Worm (Caenorhabditis elegans) whole organism, L1 larva: Measurements from ENCODE around the gene myrf-2.

Source experiments
- F16B12.6 ChIP-seq: fragments of 150-350 bp; optimal IDR thresholded peaks from 2 replicates; lab custom pipeline; 2014; ENCODE audit warnings: missing biosample characterization, missing genetic modification characterization
- Y116A8C.19 ChIP-seq: sonication (generic microtip); optimal IDR thresholded peaks from 2 replicates; lab custom pipeline; 2016; ENCODE audit warnings: missing compliant biosample characterization, missing genetic modification characterization, borderline replicate concordance
- aly-2 ChIP-seq: fragments of 150-350 bp; optimal IDR thresholded peaks from 2 replicates; lab custom pipeline; 2014; ENCODE audit warnings: missing biosample characterization, missing genetic modification characterization
- blmp-1 ChIP-seq: fragments of 150-350 bp; optimal IDR thresholded peaks from 2 replicates; lab custom pipeline; 2014; ENCODE audit warnings: missing biosample characterization, missing genetic modification characterization
- ceh-88 ChIP-seq: fragments of 200-800 bp; sonication (Bioruptor generic); IDR thresholded peaks from 2 replicates; pipeline ENCODE4 v1.3.6; 2022; ENCODE audit warnings: missing genetic modification characterization, missing compliant biosample characterization
- ces-1 ChIP-seq: fragments of 150-350 bp; optimal IDR thresholded peaks from 2 replicates; lab custom pipeline; 2014; ENCODE audit warnings: missing biosample characterization, missing genetic modification reagents, missing genetic modification characterization
- dpl-1 ChIP-seq, 3 experiments: fragments of 150-350 bp in 2 of 3; sonication (generic microtip) in 1 of 3; optimal IDR thresholded peaks; 2 replicates each; lab custom pipeline; 2014 to 2017; ENCODE audit warnings: missing biosample characterization in 3 of 3, missing genetic modification characterization in 3 of 3, missing genetic modification reagents in 3 of 3
- efl-1 ChIP-seq, 4 experiments: fragments of 150-350 bp; optimal IDR thresholded peaks in 3 of 4; peaks in 1 of 4; 1 replicate in 1 of 4; 2 replicates in 3 of 4; lab custom pipeline; 2014; ENCODE audit warnings: missing biosample characterization in 2 of 4, missing genetic modification characterization in 2 of 4, missing genetic modification reagents in 2 of 4
- egl-27 ChIP-seq, 2 experiments: fragments of 150-350 bp in 1 of 2; sonication (generic microtip); optimal IDR thresholded peaks; 3 replicates each; lab custom pipeline; 2017 to 2018; ENCODE audit warnings: missing biosample characterization in 2 of 2, missing genetic modification characterization in 2 of 2, missing genetic modification reagents in 2 of 2
- elt-2 ChIP-seq: sonication (generic microtip); optimal IDR thresholded peaks from 2 replicates; lab custom pipeline; 2016; ENCODE audit warnings: missing genetic modification characterization, mild to moderate bottlenecking, inconsistent platforms, missing compliant biosample characterization, missing genetic modification reagents
- elt-3 ChIP-seq, 6 experiments: fragments of 150-350 bp in 1 of 6; sonication (generic microtip); optimal IDR thresholded peaks; 2 replicates each; lab custom pipeline; 2017 to 2018; ENCODE audit warnings: missing biosample characterization in 6 of 6, missing genetic modification characterization in 6 of 6, inconsistent platforms in 1 of 6
- fkh-10 ChIP-seq: sonication (generic microtip); optimal IDR thresholded peaks from 2 replicates; lab custom pipeline; 2017; ENCODE audit warnings: missing biosample characterization, missing genetic modification reagents, missing genetic modification characterization
- fkh-8 ChIP-seq: sonication (generic microtip); optimal IDR thresholded peaks from 2 replicates; lab custom pipeline; 2016; ENCODE audit warnings: mild to moderate bottlenecking, missing genetic modification characterization, missing compliant biosample characterization
- grh-1 ChIP-seq: fragments of 200-800 bp; sonication (Bioruptor generic); IDR thresholded peaks from 2 replicates; pipeline ENCODE4 v1.3.6; 2022; ENCODE audit warnings: missing genetic modification reagents, missing genetic modification characterization, missing compliant biosample characterization
- hpl-2 ChIP-seq: fragments of 150-350 bp; optimal IDR thresholded peaks from 2 replicates; lab custom pipeline; 2014; ENCODE audit warnings: missing biosample characterization, missing genetic modification reagents, missing genetic modification characterization
- irx-1 ChIP-seq: sonication (generic microtip); optimal IDR thresholded peaks from 2 replicates; lab custom pipeline; 2016; ENCODE audit warnings: missing genetic modification characterization, missing compliant biosample characterization
- jun-1 ChIP-seq: fragments of 150-350 bp; optimal IDR thresholded peaks from 2 replicates; lab custom pipeline; 2014; ENCODE audit warnings: missing biosample characterization, missing genetic modification reagents, missing genetic modification characterization
- lin-14 ChIP-seq: fragments of 200-800 bp; sonication (Bioruptor generic); optimal IDR thresholded peaks from 2 replicates; lab custom pipeline; 2018; ENCODE audit warnings: mild to moderate bottlenecking, missing genetic modification characterization, moderate library complexity, missing compliant biosample characterization
- lin-15B ChIP-seq: fragments of 150-350 bp; sonication (generic microtip); optimal IDR thresholded peaks from 3 replicates; lab custom pipeline; 2014; ENCODE audit warnings: missing biosample characterization, missing genetic modification characterization
- lin-35 ChIP-seq, 2 experiments: fragments of 150-350 bp; optimal IDR thresholded peaks; 2 replicates each; lab custom pipeline; 2014; ENCODE audit warnings: missing biosample characterization in 2 of 2, missing genetic modification characterization in 2 of 2, missing genetic modification reagents in 2 of 2
- lsy-2 ChIP-seq, 2 experiments: fragments of 150-350 bp; optimal IDR thresholded peaks; 2 replicates each; lab custom pipeline; 2014; ENCODE audit warnings: missing biosample characterization in 2 of 2, missing genetic modification characterization in 2 of 2
- mef-2 ChIP-seq: fragments of 150-350 bp; optimal IDR thresholded peaks from 2 replicates; lab custom pipeline; 2014; ENCODE audit warnings: missing biosample characterization, missing genetic modification characterization
- mep-1 ChIP-seq: fragments of 150-350 bp; optimal IDR thresholded peaks from 2 replicates; lab custom pipeline; 2014; ENCODE audit warnings: missing biosample characterization, missing genetic modification characterization
- nhr-12 ChIP-seq: sonication (generic microtip); optimal IDR thresholded peaks from 2 replicates; lab custom pipeline; 2017; ENCODE audit warnings: missing biosample characterization, missing genetic modification characterization
- nhr-19 ChIP-seq: fragments of 200-800 bp; sonication (Bioruptor generic); conservative IDR thresholded peaks from 2 replicates; pipeline ENCODE4 v1.3.6; 2022; ENCODE audit warnings: missing genetic modification characterization, missing compliant biosample characterization
- nhr-20 ChIP-seq: sonication (generic microtip); optimal IDR thresholded peaks from 2 replicates; lab custom pipeline; 2016; ENCODE audit warnings: mild to moderate bottlenecking, missing genetic modification characterization, missing compliant biosample characterization
- nhr-237 ChIP-seq: fragments of 150-350 bp; optimal IDR thresholded peaks from 2 replicates; lab custom pipeline; 2014; ENCODE audit warnings: missing biosample characterization, missing genetic modification characterization
- nhr-28 ChIP-seq: fragments of 150-350 bp; optimal IDR thresholded peaks from 2 replicates; lab custom pipeline; 2014; ENCODE audit warnings: missing biosample characterization, missing genetic modification characterization
- nhr-47 ChIP-seq: sonication (generic microtip); optimal IDR thresholded peaks from 2 replicates; lab custom pipeline; 2016; ENCODE audit warnings: mild to moderate bottlenecking, missing genetic modification characterization, moderate library complexity, missing compliant biosample characterization
- nhr-71 ChIP-seq: sonication (generic microtip); optimal IDR thresholded peaks from 2 replicates; lab custom pipeline; 2016; ENCODE audit warnings: mild to moderate bottlenecking, missing genetic modification characterization, moderate library complexity, missing compliant biosample characterization
- nhr-84 ChIP-seq: sonication (generic microtip); optimal IDR thresholded peaks from 2 replicates; lab custom pipeline; 2017; ENCODE audit warnings: missing biosample characterization, missing genetic modification characterization
- nhr-85 ChIP-seq: sonication (generic microtip); peaks from one replicate; lab custom pipeline; 2016; ENCODE audit warnings: missing genetic modification characterization, inconsistent platforms, missing compliant biosample characterization
- nhr-90 ChIP-seq: sonication (generic microtip); optimal IDR thresholded peaks from 2 replicates; lab custom pipeline; 2016; ENCODE audit warnings: mild to moderate bottlenecking, missing genetic modification characterization, missing compliant biosample characterization; ENCODE audit not compliant: poor library complexity
- rnt-1 ChIP-seq: sonication (generic microtip); optimal IDR thresholded peaks from 2 replicates; lab custom pipeline; 2016; ENCODE audit warnings: mild to moderate bottlenecking, missing genetic modification characterization, moderate library complexity, missing compliant biosample characterization
- snu-23 ChIP-seq: sonication (generic microtip); optimal IDR thresholded peaks from 2 replicates; lab custom pipeline; 2016; ENCODE audit warnings: missing genetic modification characterization, missing compliant biosample characterization
- sup-37 ChIP-seq: fragments of 200-800 bp; sonication (Bioruptor generic); optimal IDR thresholded peaks from 2 replicates; lab custom pipeline; 2018; ENCODE audit warnings: mild to moderate bottlenecking, missing genetic modification characterization, missing compliant biosample characterization
- tbx-2 ChIP-seq: sonication (generic microtip); optimal IDR thresholded peaks from 2 replicates; lab custom pipeline; 2016; ENCODE audit warnings: missing genetic modification characterization, missing compliant biosample characterization
- unc-130 ChIP-seq: fragments of 150-350 bp; optimal IDR thresholded peaks from 2 replicates; lab custom pipeline; 2017; ENCODE audit warnings: missing biosample characterization, missing genetic modification characterization, inconsistent platforms
- unc-62 ChIP-seq: fragments of 150-350 bp; optimal IDR thresholded peaks from 2 replicates; lab custom pipeline; 2014; ENCODE audit warnings: missing biosample characterization, missing genetic modification reagents, missing genetic modification characterization
- unc-86 ChIP-seq: sonication (generic microtip); optimal IDR thresholded peaks from 2 replicates; lab custom pipeline; 2016; ENCODE audit warnings: missing genetic modification characterization, missing compliant biosample characterization
- zag-1 ChIP-seq: fragments of 150-350 bp; optimal IDR thresholded peaks from 2 replicates; lab custom pipeline; 2014; ENCODE audit warnings: missing biosample characterization, missing genetic modification characterization
- zip-4 ChIP-seq: fragments of 200-800 bp; sonication (Bioruptor generic); optimal IDR thresholded peaks from 2 replicates; lab custom pipeline; 2018; ENCODE audit warnings: mild to moderate bottlenecking, missing genetic modification characterization, moderate library complexity, missing compliant biosample characterization
- ztf-4 ChIP-seq: fragments of 150-350 bp; optimal IDR thresholded peaks from 2 replicates; lab custom pipeline; 2014; ENCODE audit warnings: missing biosample characterization, missing genetic modification characterization

myrf-2 gene

ce11 chrX:10225845-10226244, 31.7 kb upstream of the myrf-2 start:
- no peak for TF ChIP-seq lin-15B
- no peak for TF ChIP-seq nhr-71
- no peak for TF ChIP-seq ceh-88
- no peak for TF ChIP-seq ztf-4 (tag; lab: Kevin White, UChicago)
- no peak for TF ChIP-seq Y116A8C.19
- peak; percentile 52 for TF ChIP-seq fkh-10 (GFP tag; lab: Kevin White, UChicago)
- no peak for TF ChIP-seq nhr-85 (tag; lab: Kevin White, UChicago)
- TF ChIP-seq lin-14 (GFP tag; lab: Kevin White, UChicago) = peak; percentile 22

ce11 chrX:10219184-10219705, 25.1 kb upstream of the myrf-2 start:
- TF ChIP-seq unc-130 (tag; lab: Kevin White, UChicago) = no peak
- TF ChIP-seq unc-86 (tag; lab: Kevin White, UChicago) = no peak
- no peak for TF ChIP-seq efl-1 (optimal IDR thresholded peaks at IDR 0.05; lab: Kevin White, UChicago)
- no peak for TF ChIP-seq efl-1 (GFP tag; optimal IDR thresholded peaks at IDR 0.05 in 1 of 2; lab: Kevin White, UChicago)
- no peak for TF ChIP-seq sup-37 (GFP tag; lab: Kevin White, UChicago)
- no peak for TF ChIP-seq nhr-20 (tag; lab: Kevin White, UChicago)
- no peak for TF ChIP-seq nhr-84 (tag; lab: Kevin White, UChicago)
- no peak for TF ChIP-seq mef-2 (tag; lab: Kevin White, UChicago)
- TF ChIP-seq jun-1 (tag; lab: Kevin White, UChicago) = no peak
- TF ChIP-seq aly-2 (tag; lab: Kevin White, UChicago) = no peak
- no peak for TF ChIP-seq hpl-2 (GFP tag; lab: Kevin White, UChicago)
- no peak for TF ChIP-seq zag-1
- TF ChIP-seq nhr-237 (tag; lab: Kevin White, UChicago) = no peak
- no peak for TF ChIP-seq snu-23
- TF ChIP-seq fkh-8 (tag; lab: Kevin White, UChicago) = no peak
- TF ChIP-seq nhr-28 (tag; lab: Kevin White, UChicago) = no peak
- no peak for TF ChIP-seq ces-1 (GFP tag; lab: Kevin White, UChicago)

DNA sequence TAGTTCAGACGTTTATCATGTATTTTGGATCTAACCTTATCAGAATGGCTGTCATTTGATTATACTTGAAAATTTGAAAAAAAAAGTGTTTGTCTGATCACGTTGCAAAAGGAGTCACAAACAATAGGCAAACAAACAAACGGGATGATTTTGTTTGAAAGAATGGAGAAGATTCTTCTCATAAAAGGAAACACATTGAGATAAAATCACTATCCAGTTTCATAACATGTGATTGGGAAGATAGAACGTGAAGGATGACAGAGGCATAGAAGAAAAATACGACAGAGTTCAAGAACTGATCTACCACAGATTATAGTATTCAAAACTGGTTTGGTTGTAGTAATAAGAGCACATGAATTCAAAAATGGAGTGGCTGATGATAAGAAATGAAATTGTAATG, 24.6 kb upstream of the myrf-2 start, which contains the start of gene F44A6.5:
F44A6.5 (minus strand) TSS at position 151 of the 400 bp plus-strand sequence.
- no peak for TF ChIP-seq mef-2 (tag; lab: Kevin White, UChicago)
- TF ChIP-seq lsy-2 (tag; optimal IDR thresholded peaks at IDR 0.05; lab: Kevin White, UChicago) = peak in 1 of 2 experiments; percentile 17
- TF ChIP-seq unc-130 (tag; lab: Kevin White, UChicago) = peak; percentile 27
- peak; percentile 63 for TF ChIP-seq lin-14 (GFP tag; lab: Kevin White, UChicago)
- no peak for TF ChIP-seq zip-4
- TF ChIP-seq nhr-71 = peak; percentile 79
- peak; percentile 40 for TF ChIP-seq blmp-1
- no peak for TF ChIP-seq nhr-12 (tag; lab: Kevin White, UChicago)
- TF ChIP-seq nhr-85 (tag; lab: Kevin White, UChicago) = peak; percentile 91
- no peak for TF ChIP-seq unc-62 (GFP tag; lab: Kevin White, UChicago)
- peak; percentile 71 for TF ChIP-seq nhr-90 (tag; lab: Kevin White, UChicago)
- peak in 1 of 2 experiments; percentile 34 for TF ChIP-seq lin-35 (GFP tag; optimal IDR thresholded peaks at IDR 0.05; lab: Kevin White, UChicago)
- TF ChIP-seq fkh-8 (tag; lab: Kevin White, UChicago) = no peak
- TF ChIP-seq tbx-2 (tag; lab: Kevin White, UChicago) = peak; percentile 24
- no peak for TF ChIP-seq F16B12.6 (tag; lab: Kevin White, UChicago)
- no peak for TF ChIP-seq rnt-1 (tag; lab: Kevin White, UChicago)
- no peak for TF ChIP-seq dpl-1 (GFP tag; optimal IDR thresholded peaks at IDR 0.05; lab: Kevin White, UChicago)
- peak; percentile 38; the same call in 1 of the 2 replicates for TF ChIP-seq nhr-19
- no peak for TF ChIP-seq egl-27 (tag; optimal IDR thresholded peaks at IDR 0.05; lab: Kevin White, UChicago)
- peak; percentile 64 for TF ChIP-seq ztf-4 (tag; lab: Kevin White, UChicago)
- no peak for TF ChIP-seq efl-1 (optimal IDR thresholded peaks at IDR 0.05; lab: Kevin White, UChicago)
- peak in 1 of 2 experiments; percentile 82 for TF ChIP-seq efl-1 (GFP tag; optimal IDR thresholded peaks at IDR 0.05 in 1 of 2; lab: Kevin White, UChicago)
- TF ChIP-seq nhr-20 (tag; lab: Kevin White, UChicago) = peak; percentile 81
- no peak for TF ChIP-seq irx-1 (tag; lab: Kevin White, UChicago)
- peak; percentile 75 for TF ChIP-seq grh-1 (GFP tag; lab: Robert Waterston, UW)
- peak in 2 of 6 experiments; percentile 50 to 62 for TF ChIP-seq elt-3 (tag; optimal IDR thresholded peaks at IDR 0.05; lab: Kevin White, UChicago)
- TF ChIP-seq snu-23 = peak; percentile 60
- TF ChIP-seq elt-2 (tag; lab: Kevin White, UChicago) = peak; percentile 79
- peak; percentile 23 for TF ChIP-seq nhr-47 (tag; lab: Kevin White, UChicago)
- TF ChIP-seq mep-1 (tag; lab: Kevin White, UChicago) = peak; percentile 18
- TF ChIP-seq, all 84 proteins: peak for 19
